ENCODE assay signal across 5 fruit fly cellular contexts in genomic region chr3L:20183345-20184088, dm6.
A peak's percentile ranks its signal among the peaks of the same experiment; 100 is the strongest.
TF ChIP-seq lines count a peak whose summit lies in the region.

No protein-coding gene starts in this region.

- no peak for TF ChIP-seq CTCF in whole organism, embryonic (GFP tag; optimal IDR thresholded peaks at IDR 0.05; lab: Kevin White, UChicago)

TF ChIP-seq in whole organism, adult, 20 proteins besides CTCF, POLR2A, EP300 and RAD21:
- TF ChIP-seq Clk (GFP tag; optimal IDR thresholded peaks at IDR 0.05; lab: Kevin White, UChicago) (no peak), CG5204 (GFP tag; optimal IDR thresholded peaks at IDR 0.05; lab: Kevin White, UChicago) (peak; percentile 7)

TF ChIP-seq in whole organism, embryonic, 481 proteins besides CTCF, POLR2A, EP300 and RAD21 (continues in another document):
- no peak for TF ChIP-seq NC2α (GFP tag; optimal IDR thresholded peaks at IDR 0.05; lab: Kevin White, UChicago)
- TF ChIP-seq CG15601 (tag; optimal IDR thresholded peaks at IDR 0.05; lab: Kevin White, UChicago): no peak
- no peak for TF ChIP-seq ems (GFP tag; optimal IDR thresholded peaks at IDR 0.05; lab: Kevin White, UChicago)
- TF ChIP-seq CG12391 (tag; optimal IDR thresholded peaks at IDR 0.05; lab: Kevin White, UChicago): peak; percentile 60
- TF ChIP-seq CG6813 (GFP tag; optimal IDR thresholded peaks at IDR 0.05; lab: Kevin White, UChicago): peak; percentile 32
- TF ChIP-seq Six4 (GFP tag; optimal IDR thresholded peaks at IDR 0.05; lab: Kevin White, UChicago): no peak
- no peak for TF ChIP-seq salm (tag; optimal IDR thresholded peaks at IDR 0.05; lab: Kevin White, UChicago)
- no peak for TF ChIP-seq jigr1 (GFP tag; IDR thresholded peaks at IDR 0.05; lab: Robert Waterston, UW)
- no peak for TF ChIP-seq CG3065 (GFP tag; optimal IDR thresholded peaks at IDR 0.05; lab: Kevin White, UChicago)
- peak; percentile 27; the same call in 1 of the 3 replicates for TF ChIP-seq CG11456 (GFP tag; IDR thresholded peaks at IDR 0.05; lab: Robert Waterston, UW)
- TF ChIP-seq CG7372 (GFP tag; IDR thresholded peaks at IDR 0.05; lab: Robert Waterston, UW): no peak
- TF ChIP-seq Optix (GFP tag; IDR thresholded peaks at IDR 0.05; lab: Robert Waterston, UW): no peak
- no peak for TF ChIP-seq pita (GFP tag; optimal IDR thresholded peaks at IDR 0.05; lab: Kevin White, UChicago)
- TF ChIP-seq CG13287 (GFP tag; IDR thresholded peaks at IDR 0.05; lab: Robert Waterston, UW; ENCODE audit: partially characterized antibody): no peak
- peak; percentile 75 for TF ChIP-seq lab (GFP tag; optimal IDR thresholded peaks at IDR 0.05; lab: Kevin White, UChicago)
- TF ChIP-seq CG14050 (GFP tag; IDR thresholded peaks at IDR 0.05; lab: Robert Waterston, UW): no peak
- 0 out of 3 replicates have a peak, but pooled peaks have one; percentile 40 for TF ChIP-seq zfh1 (GFP tag; IDR thresholded peaks at IDR 0.05; lab: Robert Waterston, UW)
- peak; percentile 32 for TF ChIP-seq Atf-2 (GFP tag; optimal IDR thresholded peaks at IDR 0.05; lab: Kevin White, UChicago)
- peak; percentile 61; the same call in 1 of the 2 replicates for TF ChIP-seq Rfx (GFP tag; IDR thresholded peaks at IDR 0.05; lab: Robert Waterston, UW)
- no peak for TF ChIP-seq grn (GFP tag; optimal IDR thresholded peaks at IDR 0.05; lab: Kevin White, UChicago)
- TF ChIP-seq CG6683 (GFP tag; optimal IDR thresholded peaks at IDR 0.05; lab: Kevin White, UChicago): no peak
- TF ChIP-seq ap (GFP tag; IDR thresholded peaks at IDR 0.05; lab: Robert Waterston, UW): no peak

TF ChIP-seq in whole organism, prepupa, 60 proteins besides CTCF, POLR2A, EP300 and RAD21 (continues in another document):
- TF ChIP-seq acj6 (GFP tag; optimal IDR thresholded peaks at IDR 0.05; lab: Kevin White, UChicago) (peak; percentile 79), fd59A (GFP tag; optimal IDR thresholded peaks at IDR 0.05; lab: Kevin White, UChicago) (peak; percentile 67), CG6808 (GFP tag; optimal IDR thresholded peaks at IDR 0.05; lab: Kevin White, UChicago) (peak; percentile 61), CG4318 (GFP tag; optimal IDR thresholded peaks at IDR 0.05; lab: Kevin White, UChicago) (peak; percentile 64), svp (GFP tag; lab: Kevin White, UChicago) (peak; percentile 74), Blimp-1 (GFP tag; optimal IDR thresholded peaks at IDR 0.05; lab: Kevin White, UChicago) (no peak), CG31627 (GFP tag; optimal IDR thresholded peaks at IDR 0.05; lab: Kevin White, UChicago) (peak; percentile 68), eg (GFP tag; IDR thresholded peaks at IDR 0.05; lab: Robert Waterston, UW) (peak; percentile 64), CG8319 (GFP tag; optimal IDR thresholded peaks at IDR 0.05; lab: Kevin White, UChicago) (peak; percentile 22), CG34406 (GFP tag; optimal IDR thresholded peaks at IDR 0.05; lab: Kevin White, UChicago) (peak; percentile 59), CG3919 (GFP tag; optimal IDR thresholded peaks at IDR 0.05; lab: Kevin White, UChicago) (peak; percentile 70), CG10631 (GFP tag; optimal IDR thresholded peaks at IDR 0.05; lab: Kevin White, UChicago) (peak; percentile 70), Gug (GFP tag; IDR thresholded peaks at IDR 0.05; lab: Robert Waterston, UW) (no peak; the same call in 1 of the 2 replicates), CG11762 (GFP tag; optimal IDR thresholded peaks at IDR 0.05; lab: Kevin White, UChicago; ENCODE audit: insufficient read depth) (peak; percentile 50), CG9139 (GFP tag; optimal IDR thresholded peaks at IDR 0.05; lab: Kevin White, UChicago) (peak; percentile 38), fd85E (GFP tag; optimal IDR thresholded peaks at IDR 0.05; lab: Kevin White, UChicago) (no peak), CG8632 (GFP tag; optimal IDR thresholded peaks at IDR 0.05; lab: Kevin White, UChicago) (peak; percentile 68), lz (GFP tag; optimal IDR thresholded peaks at IDR 0.05; lab: Kevin White, UChicago) (peak; percentile 40), spab (GFP tag; optimal IDR thresholded peaks at IDR 0.05; lab: Kevin White, UChicago) (peak; percentile 60), pdm3 (GFP tag; optimal IDR thresholded peaks at IDR 0.05; lab: Kevin White, UChicago) (peak; percentile 80), CG7368 (GFP tag; optimal IDR thresholded peaks at IDR 0.05; lab: Kevin White, UChicago) (no peak), Smox (GFP tag; optimal IDR thresholded peaks at IDR 0.05; lab: Kevin White, UChicago) (peak; percentile 50), CG6276 (GFP tag; optimal IDR thresholded peaks at IDR 0.05; lab: Kevin White, UChicago) (peak; percentile 49)

TF ChIP-seq in whole organism, pupa, 21 proteins besides CTCF, POLR2A, EP300 and RAD21:
- peak; percentile 78 for TF ChIP-seq CG8159 (tag; optimal IDR thresholded peaks at IDR 0.05; lab: Kevin White, UChicago)
- peak; percentile 64 for TF ChIP-seq CG9948 (tag; optimal IDR thresholded peaks at IDR 0.05; lab: Kevin White, UChicago)
- TF ChIP-seq CG34367 (tag; optimal IDR thresholded peaks at IDR 0.05; lab: Kevin White, UChicago): peak; percentile 58
- peak; percentile 57 for TF ChIP-seq Pif1B (GFP tag; optimal IDR thresholded peaks at IDR 0.05; lab: Kevin White, UChicago)
- TF ChIP-seq Ets98B (GFP tag; IDR thresholded peaks at IDR 0.05; lab: Robert Waterston, UW): peak; percentile 20
- TF ChIP-seq fd96Ca (GFP tag; IDR thresholded peaks at IDR 0.05; lab: Robert Waterston, UW): 0 out of 3 replicates have a peak, but pooled peaks have one; percentile 40
- no peak; the same call in 1 of the 3 replicates for TF ChIP-seq CG4496 (GFP tag; IDR thresholded peaks at IDR 0.05; lab: Robert Waterston, UW)
- TF ChIP-seq EcR (GFP tag; optimal IDR thresholded peaks at IDR 0.05; lab: Kevin White, UChicago): no peak
- TF ChIP-seq CG17806 (tag; optimal IDR thresholded peaks at IDR 0.05; lab: Kevin White, UChicago): peak; percentile 73
- peak; percentile 58 for TF ChIP-seq Pif1A (GFP tag; optimal IDR thresholded peaks at IDR 0.05; lab: Kevin White, UChicago)
- TF ChIP-seq CG32121 (GFP tag; IDR thresholded peaks at IDR 0.05; lab: Robert Waterston, UW): 0 out of 2 replicates have a peak, but pooled peaks have one; percentile 23
- peak; percentile 68 for TF ChIP-seq CG8301 (tag; optimal IDR thresholded peaks at IDR 0.05; lab: Kevin White, UChicago)
- no peak for TF ChIP-seq CG12605 (GFP tag; IDR thresholded peaks at IDR 0.05; lab: Robert Waterston, UW)
- TF ChIP-seq CG15710 (tag; optimal IDR thresholded peaks at IDR 0.05; lab: Kevin White, UChicago): peak; percentile 74
- no peak for TF ChIP-seq rn (GFP tag; IDR thresholded peaks at IDR 0.05; lab: Robert Waterston, UW)
- TF ChIP-seq CG14655 (GFP tag; optimal IDR thresholded peaks at IDR 0.05; lab: Kevin White, UChicago): peak; percentile 73
- TF ChIP-seq gl (tag; optimal IDR thresholded peaks at IDR 0.05; lab: Kevin White, UChicago): peak; percentile 7

TF ChIP-seq in whole organism, wandering third instar larva, 38 proteins besides CTCF, POLR2A, EP300 and RAD21 (continues in another document):
- TF ChIP-seq dsf (GFP tag; optimal IDR thresholded peaks at IDR 0.05; lab: Kevin White, UChicago; ENCODE audit: borderline replicate concordance) (no peak), Myc (optimal IDR thresholded peaks at IDR 0.05; lab: Kevin White, UChicago) (peak; percentile 81), Mio (GFP tag; optimal IDR thresholded peaks at IDR 0.05; lab: Kevin White, UChicago) (no peak), CrebA (GFP tag; optimal IDR thresholded peaks at IDR 0.05; lab: Kevin White, UChicago; ENCODE audit: borderline replicate concordance) (no peak), dmrt93B (GFP tag; optimal IDR thresholded peaks at IDR 0.05; lab: Kevin White, UChicago) (peak; percentile 12), OdsH (GFP tag; optimal IDR thresholded peaks at IDR 0.05; lab: Kevin White, UChicago) (peak; percentile 52), HLH106 (tag; optimal IDR thresholded peaks at IDR 0.05; lab: Kevin White, UChicago) (peak; percentile 50), rgr (GFP tag; optimal IDR thresholded peaks at IDR 0.05; lab: Kevin White, UChicago) (peak; percentile 55), Hnf4 (GFP tag; optimal IDR thresholded peaks at IDR 0.05; lab: Kevin White, UChicago) (peak; percentile 4), br (GFP tag; optimal IDR thresholded peaks at IDR 0.05; lab: Kevin White, UChicago) (peak; percentile 36), h (GFP tag; optimal IDR thresholded peaks at IDR 0.05; lab: Kevin White, UChicago) (peak; percentile 72), Dif (GFP tag; optimal IDR thresholded peaks at IDR 0.05; lab: Kevin White, UChicago; ENCODE audit: partially characterized antibody) (no peak), CG32264 (GFP tag; optimal IDR thresholded peaks at IDR 0.05; lab: Kevin White, UChicago) (no peak), dl (GFP tag; optimal IDR thresholded peaks at IDR 0.05; lab: Kevin White, UChicago; ENCODE audit: insufficient read depth in 1 of 2, partially characterized antibody in 2 of 2) (no peak), Hr83 (GFP tag; optimal IDR thresholded peaks at IDR 0.05; lab: Kevin White, UChicago; ENCODE audit: poor library complexity, severe bottlenecking) (no peak), fru (GFP tag; optimal IDR thresholded peaks at IDR 0.05; lab: Kevin White, UChicago) (peak; percentile 63), lola (GFP tag; optimal IDR thresholded peaks at IDR 0.05; lab: Kevin White, UChicago) (peak; percentile 87), sv (GFP tag; optimal IDR thresholded peaks at IDR 0.05; lab: Kevin White, UChicago) (no peak), Sp1 (GFP tag; optimal IDR thresholded peaks at IDR 0.05; lab: Kevin White, UChicago) (peak; percentile 38), brk (GFP tag; optimal IDR thresholded peaks at IDR 0.05; lab: Kevin White, UChicago) (no peak), Vsx2 (GFP tag; optimal IDR thresholded peaks at IDR 0.05; lab: Kevin White, UChicago; ENCODE audit: partially characterized antibody) (no peak), jim (GFP tag; optimal IDR thresholded peaks at IDR 0.05; lab: Kevin White, UChicago) (no peak), Jra (GFP tag; optimal IDR thresholded peaks at IDR 0.05; lab: Kevin White, UChicago) (no peak), woc (GFP tag; optimal IDR thresholded peaks at IDR 0.05; lab: Kevin White, UChicago) (peak; percentile 2), sage (GFP tag; optimal IDR thresholded peaks at IDR 0.05; lab: Kevin White, UChicago) (no peak), foxo (GFP tag; optimal IDR thresholded peaks at IDR 0.05; lab: Kevin White, UChicago) (peak in 1 of 2 experiments; percentile 61), GATAd (GFP tag; optimal IDR thresholded peaks at IDR 0.05; lab: Kevin White, UChicago) (no peak), pan (optimal IDR thresholded peaks at IDR 0.05; lab: Kevin White, UChicago) (no peak), tai (GFP tag; optimal IDR thresholded peaks at IDR 0.05; lab: Kevin White, UChicago) (no peak), psq (GFP tag; optimal IDR thresholded peaks at IDR 0.05; lab: Kevin White, UChicago) (peak; percentile 22), Rel (GFP tag; optimal IDR thresholded peaks at IDR 0.05; lab: Kevin White, UChicago) (no peak), Rel (tag; optimal IDR thresholded peaks at IDR 0.05; lab: Kevin White, UChicago) (no peak), Dfd (GFP tag; optimal IDR thresholded peaks at IDR 0.05; lab: Kevin White, UChicago) (no peak), Hr78 (GFP tag; optimal IDR thresholded peaks at IDR 0.05; lab: Kevin White, UChicago) (no peak)
